Fruit fly (Drosophila melanogaster): ENCODE results near the gene Elo68beta.
A peak's percentile ranks its signal among the peaks of the same experiment; 100 is the strongest.

DNA sequence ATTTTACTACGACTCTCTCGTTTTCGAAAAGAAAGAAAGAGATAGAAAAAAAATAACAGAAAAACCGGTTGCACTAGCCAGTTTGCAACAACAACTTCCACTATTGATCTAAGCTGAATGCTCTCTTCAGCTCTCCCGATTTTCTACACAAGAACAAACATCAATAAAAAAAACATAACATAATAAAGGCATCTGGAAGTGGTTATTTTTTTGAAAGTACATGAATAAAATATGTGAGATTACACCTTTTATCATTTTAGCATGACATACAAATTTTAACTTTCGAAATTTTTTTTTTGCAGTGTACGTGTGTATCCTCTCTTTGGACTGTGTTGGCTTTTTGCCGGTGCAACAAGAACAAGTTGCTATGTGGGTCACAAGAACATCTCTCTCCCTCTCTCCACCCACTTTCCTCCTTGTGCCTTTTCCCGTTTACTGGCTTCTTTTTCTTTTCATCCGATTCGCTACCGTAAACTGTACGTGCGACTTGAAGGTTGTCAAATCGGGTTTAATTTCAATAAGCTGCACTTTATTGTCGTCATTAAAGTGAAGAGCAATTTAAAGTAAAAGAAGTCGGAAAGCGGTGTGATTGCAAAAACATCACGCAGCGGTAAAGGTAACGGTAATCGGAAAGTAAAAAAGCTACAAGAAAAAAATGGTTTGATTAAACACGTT, 16.8 kb downstream of the Elo68beta start:
- TF ChIP-seq CoRest (tag; optimal IDR thresholded peaks at IDR 0.05) (peak; percentile 97), CG6854 (GFP tag; optimal IDR thresholded peaks at IDR 0.05) (peak; percentile 84), CG31365 (tag; optimal IDR thresholded peaks at IDR 0.05) (peak; percentile 76), CG3726 (GFP tag; IDR thresholded peaks at IDR 0.05) (peak; percentile 96), pnt (GFP tag; optimal IDR thresholded peaks at IDR 0.05) (peak; percentile 96), CG32532 (GFP tag; IDR thresholded peaks at IDR 0.05) (peak; percentile 93), cwo (GFP tag; optimal IDR thresholded peaks at IDR 0.05) (peak; percentile 91), ATbp (GFP tag; optimal IDR thresholded peaks at IDR 0.05) (peak; percentile 95), Doc2 (GFP tag; IDR thresholded peaks at IDR 0.05) (peak; percentile 80), Eip74EF (GFP tag; optimal IDR thresholded peaks at IDR 0.05) (peak in 1 of 2 experiments; percentile 98), maf-S (GFP tag; optimal IDR thresholded peaks at IDR 0.05) (peak; percentile 93), ems (GFP tag; optimal IDR thresholded peaks at IDR 0.05) (peak; percentile 92)
